Fruit fly (Drosophila melanogaster) whole organism, prepupa: ENCODE data around the gene fd96Cb.

Source experiments
- CG10669 ChIP-seq: fragments of 200-800 bp; sonication (Bioruptor generic); optimal IDR thresholded peaks from 3 replicates; lab custom pipeline; 2018; ENCODE audit warnings: missing biosample characterization, mild to moderate bottlenecking, missing genetic modification characterization, moderate library complexity
- CG11762 ChIP-seq: fragments of 200-800 bp; sonication (Bioruptor generic); optimal IDR thresholded peaks from 3 replicates; lab custom pipeline; 2016; ENCODE audit warnings: missing biosample characterization, missing genetic modification characterization; ENCODE audit not compliant: insufficient read depth
- CG11902 ChIP-seq: fragments of 200-800 bp; sonication (Bioruptor generic); optimal IDR thresholded peaks from 3 replicates; lab custom pipeline; 2016; ENCODE audit warnings: missing biosample characterization, missing genetic modification characterization
- CG1621 ChIP-seq: fragments of 200-800 bp; sonication (Bioruptor generic); optimal IDR thresholded peaks from 3 replicates; lab custom pipeline; 2018; ENCODE audit warnings: missing biosample characterization, mild to moderate bottlenecking, missing genetic modification characterization
- CG16779 ChIP-seq: fragments of 200-800 bp; sonication (Bioruptor generic); optimal IDR thresholded peaks from 3 replicates; lab custom pipeline; 2017; ENCODE audit warnings: missing biosample characterization, mild to moderate bottlenecking, missing genetic modification characterization
- CG32006 ChIP-seq: fragments of 200-800 bp; sonication (Bioruptor generic); optimal IDR thresholded peaks from 3 replicates; lab custom pipeline; 2017; ENCODE audit warnings: missing biosample characterization, mild to moderate bottlenecking, missing genetic modification characterization
- CG6854 ChIP-seq: fragments of 200-800 bp; sonication (Bioruptor generic); optimal IDR thresholded peaks from 2 replicates; lab custom pipeline; 2017; ENCODE audit warnings: missing biosample characterization, mild to moderate bottlenecking, missing genetic modification characterization
- CG8319 ChIP-seq: fragments of 200-800 bp; sonication (Bioruptor generic); optimal IDR thresholded peaks from 3 replicates; lab custom pipeline; 2016; ENCODE audit warnings: missing biosample characterization, missing genetic modification characterization
- Eip75B ChIP-seq: fragments of 200-800 bp; sonication (Bioruptor generic); optimal IDR thresholded peaks from 3 replicates; lab custom pipeline; 2016; ENCODE audit warnings: missing biosample characterization, missing genetic modification characterization
- Eip78C ChIP-seq: fragments of 200-800 bp; sonication (Bioruptor generic); peaks from one replicate; lab custom pipeline; 2016; ENCODE audit warnings: missing biosample characterization, missing genetic modification characterization
- Eip93F ChIP-seq: fragments of 200-800 bp; sonication (Bioruptor generic); optimal IDR thresholded peaks from 2 replicates; lab custom pipeline; 2016; ENCODE audit warnings: missing biosample characterization, mild to moderate bottlenecking, missing genetic modification characterization
- Ets96B ChIP-seq: fragments of 200-800 bp; optimal IDR thresholded peaks from 2 replicates; lab custom pipeline; 2019; ENCODE audit warnings: missing biosample characterization, mild to moderate bottlenecking, missing genetic modification characterization, moderate library complexity
- Sox14 ChIP-seq: fragments of 200-800 bp; sonication (Bioruptor generic); optimal IDR thresholded peaks from 3 replicates; lab custom pipeline; 2016; ENCODE audit warnings: missing biosample characterization, missing genetic modification characterization
- Sox15 ChIP-seq: fragments of 200-800 bp; sonication (Bioruptor generic); optimal IDR thresholded peaks from 3 replicates; lab custom pipeline; 2016; ENCODE audit warnings: missing biosample characterization, missing genetic modification characterization
- achi ChIP-seq: fragments of 200-800 bp; sonication (Bioruptor generic); optimal IDR thresholded peaks from 3 replicates; lab custom pipeline; 2016; ENCODE audit warnings: missing biosample characterization, missing genetic modification characterization
- dac ChIP-seq: fragments of 200-800 bp; sonication (Bioruptor generic); optimal IDR thresholded peaks from 2 replicates; lab custom pipeline; 2017; ENCODE audit warnings: missing biosample characterization, mild to moderate bottlenecking, missing genetic modification characterization
- dsx ChIP-seq: fragments of 200-800 bp; optimal IDR thresholded peaks from 3 replicates; lab custom pipeline; 2019; ENCODE audit warnings: missing biosample characterization, mild to moderate bottlenecking, missing genetic modification characterization, moderate library complexity; ENCODE audit not compliant: poor library complexity, severe bottlenecking
- fd59A ChIP-seq: fragments of 200-800 bp; sonication (Bioruptor generic); optimal IDR thresholded peaks from 2 replicates; lab custom pipeline; 2017; ENCODE audit warnings: missing biosample characterization, mild to moderate bottlenecking, missing genetic modification characterization, missing genetic modification reagents
- net ChIP-seq: fragments of 200-800 bp; sonication (Bioruptor generic); optimal IDR thresholded peaks from 3 replicates; lab custom pipeline; 2016; ENCODE audit warnings: missing biosample characterization, missing genetic modification characterization
- pdm3 ChIP-seq: fragments of 200-800 bp; sonication (Bioruptor generic); optimal IDR thresholded peaks from 3 replicates; lab custom pipeline; 2016; ENCODE audit warnings: missing biosample characterization, missing genetic modification characterization
- spab ChIP-seq: fragments of 200-800 bp; sonication (Bioruptor generic); optimal IDR thresholded peaks from 2 replicates; lab custom pipeline; 2017; ENCODE audit warnings: missing biosample characterization, mild to moderate bottlenecking, missing genetic modification characterization, missing genetic modification reagents
- ss ChIP-seq, 2 experiments: fragments of 200-800 bp; sonication (Bioruptor generic); optimal IDR thresholded peaks; 2 replicates in 1 of 2; 3 replicates in 1 of 2; lab custom pipeline; 2017 to 2018; ENCODE audit warnings: mild to moderate bottlenecking in 2 of 2, missing biosample characterization in 2 of 2, missing genetic modification characterization in 2 of 2, moderate library complexity in 1 of 2
- svp ChIP-seq: fragments of 200-800 bp; sonication (Bioruptor generic); peaks from one replicate; lab custom pipeline; 2016; ENCODE audit warnings: missing biosample characterization, missing genetic modification characterization
- topi ChIP-seq: fragments of 200-800 bp; sonication (Bioruptor generic); optimal IDR thresholded peaks from 3 replicates; lab custom pipeline; 2016; ENCODE audit warnings: missing biosample characterization, missing genetic modification characterization

The fd96Cb gene

DNA sequence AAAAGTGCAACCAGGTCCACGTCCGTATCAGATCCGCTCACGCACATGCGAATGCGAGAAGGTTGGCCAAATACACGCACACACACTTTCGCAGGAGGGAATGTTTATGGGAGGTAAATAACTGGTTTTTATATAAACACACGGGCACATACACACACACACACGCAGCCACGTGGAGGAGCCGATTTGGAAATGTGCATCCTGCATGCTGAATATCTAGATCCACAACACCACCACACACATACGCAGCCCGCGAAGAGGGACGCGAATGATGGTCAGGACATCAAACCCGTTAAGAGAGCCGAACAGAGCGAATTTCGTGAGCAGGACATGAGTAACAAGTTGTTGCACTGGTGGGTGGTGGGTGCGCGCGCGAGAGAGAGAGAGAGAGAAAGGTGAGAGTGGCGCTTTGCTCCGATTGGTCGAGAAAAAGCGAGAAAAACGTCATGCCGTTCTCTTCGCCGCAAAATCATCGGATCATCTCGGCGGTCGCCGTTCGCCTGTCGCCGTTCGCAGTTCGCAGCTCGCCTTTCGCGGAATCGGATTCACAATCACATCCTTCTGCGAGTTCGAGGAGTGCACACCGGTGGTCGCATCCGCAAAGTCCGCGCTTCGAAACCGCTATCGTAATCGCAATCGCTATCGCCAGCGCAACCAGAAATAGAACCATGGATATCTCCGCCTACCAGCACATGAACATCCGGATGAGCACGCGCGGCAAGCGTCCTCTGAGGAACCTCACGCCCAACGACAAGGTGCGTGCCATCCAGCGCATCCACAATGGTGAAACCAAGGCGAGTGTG, 43.0 kb downstream of the fd96Cb start, which contains the start of gene danr:
Gene danr (plus strand): TSS at position 508 of the 803 bp plus-strand sequence.
- TF ChIP-seq topi (no peak), pdm3 (no peak), dac (no peak), spab (no peak), net (GFP tag; lab: Kevin White, UChicago) (no peak), fd59A (no peak), CG1621 (tag; lab: Kevin White, UChicago) (peak; percentile 47), Eip78C (GFP tag; lab: Kevin White, UChicago) (peak; percentile 59), Eip93F (no peak), CG8319 (no peak), Ets96B (tag; lab: Kevin White, UChicago) (no peak), CG10669 (GFP tag; lab: Kevin White, UChicago) (no peak), ss (GFP tag; optimal IDR thresholded peaks at IDR 0.05; lab: Kevin White, UChicago) (peak in 1 of 2 experiments; percentile 69), Eip75B (GFP tag; lab: Kevin White, UChicago) (no peak), svp (GFP tag; lab: Kevin White, UChicago) (no peak), CG16779 (no peak), CG11762 (no peak), CG11902 (GFP tag; lab: Kevin White, UChicago) (no peak), Sox14 (GFP tag; lab: Kevin White, UChicago) (no peak), Sox15 (GFP tag; lab: Kevin White, UChicago) (no peak), CG6854 (GFP tag; lab: Kevin White, UChicago) (peak; percentile 31), dsx (no peak), CG32006 (GFP tag; lab: Kevin White, UChicago) (no peak), achi (GFP tag; lab: Kevin White, UChicago) (no peak)
